Worm (Caenorhabditis elegans) whole organism, L3 larva: Measurements from ENCODE around the gene M01F1.8.

ENCODE experiments used
- R02D3.7 ChIP-seq: fragments of 150-350 bp; optimal IDR thresholded peaks from 2 replicates; lab custom pipeline; 2014; ENCODE audit warnings: missing biosample characterization, missing genetic modification characterization
- aly-2 ChIP-seq: fragments of 150-350 bp; optimal IDR thresholded peaks from 2 replicates; lab custom pipeline; 2014; ENCODE audit warnings: missing biosample characterization, missing genetic modification characterization
- ama-1 ChIP-seq: fragments of 150-350 bp; optimal IDR thresholded peaks from 2 replicates; lab custom pipeline; 2018
- ceh-28 ChIP-seq: fragments of 150-350 bp; optimal IDR thresholded peaks from 2 replicates; lab custom pipeline; 2014; ENCODE audit warnings: missing biosample characterization, missing genetic modification reagents, missing genetic modification characterization
- ceh-82 ChIP-seq: fragments of 150-350 bp; optimal IDR thresholded peaks from 2 replicates; lab custom pipeline; 2014; ENCODE audit warnings: missing biosample characterization, missing genetic modification characterization
- daf-12 ChIP-seq: fragments of 150-350 bp; optimal IDR thresholded peaks from 2 replicates; lab custom pipeline; 2014; ENCODE audit warnings: missing biosample characterization, missing genetic modification reagents, missing genetic modification characterization
- egl-5 ChIP-seq: fragments of 150-350 bp; optimal IDR thresholded peaks from 2 replicates; lab custom pipeline; 2017; ENCODE audit warnings: missing biosample characterization, missing genetic modification reagents, missing genetic modification characterization, inconsistent platforms
- elt-1 ChIP-seq: fragments of 150-350 bp; optimal IDR thresholded peaks from 2 replicates; lab custom pipeline; 2014; ENCODE audit warnings: missing biosample characterization, missing genetic modification characterization
- elt-2 ChIP-seq: sonication (generic microtip); optimal IDR thresholded peaks from 2 replicates; lab custom pipeline; 2016; ENCODE audit warnings: missing genetic modification reagents, mild to moderate bottlenecking, missing genetic modification characterization, missing compliant biosample characterization
- eor-1 ChIP-seq, 2 experiments: fragments of 150-350 bp; optimal IDR thresholded peaks; 2 replicates each; lab custom pipeline; 2014 to 2018; ENCODE audit warnings: missing biosample characterization in 2 of 2, missing genetic modification characterization in 2 of 2
- fkh-10 ChIP-seq: sonication (generic microtip); optimal IDR thresholded peaks from 2 replicates; lab custom pipeline; 2017; ENCODE audit warnings: missing biosample characterization, missing genetic modification reagents, missing genetic modification characterization
- fkh-2 ChIP-seq: fragments of 150-350 bp; optimal IDR thresholded peaks from 2 replicates; lab custom pipeline; 2014; ENCODE audit warnings: missing biosample characterization, missing genetic modification reagents, missing genetic modification characterization
- fos-1 ChIP-seq: fragments of 150-350 bp; optimal IDR thresholded peaks from 2 replicates; lab custom pipeline; 2014; ENCODE audit warnings: missing biosample characterization, missing genetic modification characterization
- hmg-11 ChIP-seq: sonication (generic microtip); optimal IDR thresholded peaks from 2 replicates; lab custom pipeline; 2016; ENCODE audit warnings: missing genetic modification characterization, missing compliant biosample characterization
- jun-1 ChIP-seq: fragments of 150-350 bp; optimal IDR thresholded peaks from 2 replicates; lab custom pipeline; 2014; ENCODE audit warnings: missing biosample characterization, missing genetic modification reagents, missing genetic modification characterization
- lin-15B ChIP-seq: fragments of 150-350 bp; optimal IDR thresholded peaks from 2 replicates; lab custom pipeline; 2014; ENCODE audit warnings: missing biosample characterization, missing genetic modification characterization
- lin-39 ChIP-seq: fragments of 150-350 bp; optimal IDR thresholded peaks from 2 replicates; lab custom pipeline; 2018; ENCODE audit warnings: missing biosample characterization, missing genetic modification reagents, missing genetic modification characterization
- lsy-12 ChIP-seq: sonication (generic microtip); optimal IDR thresholded peaks from 2 replicates; lab custom pipeline; 2016; ENCODE audit warnings: mild to moderate bottlenecking, missing genetic modification characterization, missing compliant biosample characterization
- nfya-1 ChIP-seq: sonication (generic microtip); optimal IDR thresholded peaks from 2 replicates; lab custom pipeline; 2017; ENCODE audit warnings: missing genetic modification characterization, mild to moderate bottlenecking, missing compliant biosample characterization, antibody characterized with exemption, moderate library complexity; ENCODE audit not compliant: insufficient read depth
- nhr-11 ChIP-seq: fragments of 150-350 bp; optimal IDR thresholded peaks from 2 replicates; lab custom pipeline; 2014; ENCODE audit warnings: missing biosample characterization, missing genetic modification characterization
- nhr-23 ChIP-seq: fragments of 150-350 bp; optimal IDR thresholded peaks from 2 replicates; lab custom pipeline; 2014; ENCODE audit warnings: missing biosample characterization, missing genetic modification reagents, missing genetic modification characterization
- nhr-237 ChIP-seq: fragments of 150-350 bp; optimal IDR thresholded peaks from 2 replicates; lab custom pipeline; 2014; ENCODE audit warnings: missing biosample characterization, missing genetic modification characterization
- nhr-25 ChIP-seq: sonication (generic microtip); optimal IDR thresholded peaks from 2 replicates; lab custom pipeline; 2017; ENCODE audit warnings: missing biosample characterization, missing genetic modification characterization
- nhr-43 ChIP-seq: sonication (generic microtip); optimal IDR thresholded peaks from 2 replicates; lab custom pipeline; 2016; ENCODE audit warnings: mild to moderate bottlenecking, missing genetic modification characterization, missing compliant biosample characterization; ENCODE audit not compliant: poor library complexity, severe bottlenecking
- nhr-76 ChIP-seq: fragments of 150-350 bp; sonication (generic microtip); optimal IDR thresholded peaks from 5 replicates; lab custom pipeline; 2014; ENCODE audit warnings: missing biosample characterization, missing genetic modification characterization
- nhr-77 ChIP-seq: fragments of 150-350 bp; optimal IDR thresholded peaks from 2 replicates; lab custom pipeline; 2014; ENCODE audit warnings: missing biosample characterization, missing genetic modification characterization
- pha-4 ChIP-seq: fragments of 150-350 bp; optimal IDR thresholded peaks from 2 replicates; lab custom pipeline; 2014; ENCODE audit warnings: missing biosample characterization, missing genetic modification reagents, missing genetic modification characterization
- pqm-1 ChIP-seq: fragments of 150-350 bp; optimal IDR thresholded peaks from 2 replicates; lab custom pipeline; 2017; ENCODE audit warnings: missing biosample characterization, missing genetic modification characterization, inconsistent platforms
- sea-2 ChIP-seq: fragments of 150-350 bp; sonication (generic microtip); optimal IDR thresholded peaks from 4 replicates; lab custom pipeline; 2014; ENCODE audit warnings: missing biosample characterization, missing genetic modification reagents, missing genetic modification characterization
- skn-1 ChIP-seq: fragments of 150-350 bp; optimal IDR thresholded peaks from 2 replicates; lab custom pipeline; 2014; ENCODE audit warnings: missing biosample characterization, missing genetic modification characterization
- snpc-4 ChIP-seq: fragments of 150-350 bp; optimal IDR thresholded peaks from 2 replicates; lab custom pipeline; 2014; ENCODE audit warnings: missing biosample characterization, missing genetic modification characterization
- tbx-2 ChIP-seq: sonication (generic microtip); optimal IDR thresholded peaks from 2 replicates; lab custom pipeline; 2016; ENCODE audit warnings: mild to moderate bottlenecking, missing genetic modification characterization, missing compliant biosample characterization
- unc-62 ChIP-seq: fragments of 150-350 bp; sonication (generic microtip); optimal IDR thresholded peaks from 4 replicates; lab custom pipeline; 2014; ENCODE audit warnings: missing biosample characterization, missing genetic modification reagents, missing genetic modification characterization
- zag-1 ChIP-seq: fragments of 150-350 bp; optimal IDR thresholded peaks from 2 replicates; lab custom pipeline; 2014; ENCODE audit warnings: missing biosample characterization, missing genetic modification characterization
- ztf-11 ChIP-seq: fragments of 150-350 bp; optimal IDR thresholded peaks from 2 replicates; lab custom pipeline; 2014; ENCODE audit warnings: missing biosample characterization, missing genetic modification characterization
- ztf-4 ChIP-seq: fragments of 150-350 bp; optimal IDR thresholded peaks from 2 replicates; lab custom pipeline; 2014; ENCODE audit warnings: missing biosample characterization, missing genetic modification characterization

The M01F1.8 gene

DNA sequence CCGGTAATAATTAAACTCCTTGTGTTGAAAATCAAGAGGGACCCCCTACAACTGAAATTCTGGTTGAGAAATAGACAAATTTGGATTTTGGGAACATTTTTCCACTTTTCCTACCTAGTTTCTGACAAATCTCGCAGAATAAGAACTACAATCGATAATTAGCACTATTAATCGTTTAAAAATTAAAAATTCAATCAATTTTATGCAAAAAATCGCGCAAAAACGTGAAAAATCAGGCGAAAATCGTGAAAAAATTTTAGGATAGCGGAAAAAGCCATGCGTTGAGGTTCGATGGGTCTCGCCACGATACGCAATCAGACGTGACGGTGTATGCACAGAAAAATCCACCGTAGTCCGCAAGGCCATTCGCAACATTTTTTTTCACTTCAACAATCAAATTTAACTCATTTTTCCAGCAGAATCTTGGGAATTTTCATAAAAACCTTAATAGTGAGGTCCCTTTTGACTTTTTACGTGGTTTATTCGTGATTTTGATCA, 2.8 kb upstream of the M01F1.8 start, which contains the start of gene lias-1:
lias-1 (minus strand) TSS at position 51 of the 498 bp plus-strand sequence.
- TF ChIP-seq skn-1 (tag; lab: Kevin White, UChicago) (peak; percentile 60), nhr-43 (peak; percentile 18), lsy-12 (tag; lab: Kevin White, UChicago) (peak; percentile 49), pqm-1 (peak; percentile 73), elt-2 (tag; lab: Kevin White, UChicago) (peak; percentile 47), lin-15B (tag; lab: Kevin White, UChicago) (peak; percentile 90), ama-1 (lab: Kevin White, UChicago) (peak; percentile 68), fkh-10 (GFP tag; lab: Kevin White, UChicago) (peak; percentile 39), nhr-11 (tag; lab: Kevin White, UChicago) (no peak), nhr-23 (peak; percentile 84), nfya-1 (peak; percentile 94), fos-1 (tag; lab: Kevin White, UChicago) (no peak), pha-4 (tag; lab: Kevin White, UChicago) (peak; percentile 91), lin-39 (tag; lab: Kevin White, UChicago) (peak; percentile 67), snpc-4 (tag; lab: Kevin White, UChicago) (peak; percentile 73), hmg-11 (tag; lab: Kevin White, UChicago) (peak; percentile 79), ceh-28 (tag; lab: Kevin White, UChicago) (peak; percentile 44), nhr-25 (peak; percentile 93), sea-2 (GFP tag; lab: Kevin White, UChicago) (no peak), R02D3.7 (tag; lab: Kevin White, UChicago) (peak; percentile 57), zag-1 (tag; lab: Kevin White, UChicago) (no peak), egl-5 (tag; lab: Kevin White, UChicago) (peak; percentile 83), daf-12 (tag; lab: Kevin White, UChicago) (no peak), ztf-4 (peak; percentile 73), nhr-77 (tag; lab: Kevin White, UChicago) (no peak), jun-1 (tag; lab: Kevin White, UChicago) (peak; percentile 70), ceh-82 (tag; lab: Kevin White, UChicago) (no peak)

DNA sequence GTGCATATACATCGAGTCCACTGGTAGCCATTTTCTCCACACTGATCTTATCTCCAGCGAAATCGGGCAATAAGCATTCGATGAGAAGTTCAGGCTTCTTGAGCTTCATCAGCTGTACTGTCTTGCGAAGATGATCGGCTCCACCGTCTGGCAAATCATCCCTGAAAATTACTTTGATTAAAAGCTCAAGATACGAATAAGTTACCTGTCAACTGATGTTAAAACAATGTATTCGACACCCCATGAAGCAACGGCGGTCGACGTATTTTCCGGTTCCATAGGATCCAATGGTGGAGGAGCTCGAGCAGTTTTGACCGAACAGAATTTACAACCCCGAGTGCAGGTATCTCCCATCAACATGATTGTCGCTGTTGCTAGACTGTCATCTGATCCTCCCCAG, 1.9 kb upstream of the M01F1.8 start:
- TF ChIP-seq zag-1 (tag; lab: Kevin White, UChicago) = no peak
- TF ChIP-seq nfya-1 = no peak
- TF ChIP-seq pqm-1 = no peak
- no peak for TF ChIP-seq hmg-11 (tag; lab: Kevin White, UChicago)
- no peak for TF ChIP-seq eor-1 (tag; optimal IDR thresholded peaks at IDR 0.05; lab: Kevin White, UChicago)
- TF ChIP-seq ztf-11 = no peak
- TF ChIP-seq snpc-4 (tag; lab: Kevin White, UChicago) = no peak
- no peak for TF ChIP-seq elt-1
- TF ChIP-seq pha-4 (tag; lab: Kevin White, UChicago) = no peak
- TF ChIP-seq fos-1 (tag; lab: Kevin White, UChicago) = no peak
- no peak for TF ChIP-seq fkh-10 (GFP tag; lab: Kevin White, UChicago)
- no peak for TF ChIP-seq sea-2 (GFP tag; lab: Kevin White, UChicago)
- TF ChIP-seq lsy-12 (tag; lab: Kevin White, UChicago) = no peak

DNA sequence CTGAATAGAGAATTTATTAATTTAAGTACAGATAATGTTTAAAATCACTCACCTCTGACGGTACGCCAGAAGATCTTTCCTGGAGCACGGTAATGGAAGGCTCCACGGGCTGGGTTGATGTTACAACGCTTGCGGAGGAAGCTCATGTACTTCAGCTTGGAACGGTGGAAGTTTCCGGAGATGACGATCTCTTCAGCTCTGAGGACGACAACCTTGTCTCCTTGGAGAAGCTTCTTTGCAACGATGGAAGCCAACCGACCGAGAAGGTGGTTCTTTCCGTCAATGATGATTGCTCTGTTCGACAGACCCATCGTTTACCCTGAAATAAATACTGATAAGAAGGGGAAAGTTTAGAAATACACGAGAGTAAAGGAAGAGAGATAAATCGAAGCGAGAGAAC, 937 bp upstream of the M01F1.8 start, which contains the start of gene rpl-16:
rpl-16 (minus strand) TSS at position 319 of the 400 bp plus-strand sequence.
- no peak for TF ChIP-seq lin-15B (tag; lab: Kevin White, UChicago)
- no peak for TF ChIP-seq unc-62
- no peak for TF ChIP-seq fos-1 (tag; lab: Kevin White, UChicago)
- no peak for TF ChIP-seq pqm-1
- TF ChIP-seq lsy-12 (tag; lab: Kevin White, UChicago) = no peak
- no peak for TF ChIP-seq nfya-1
- TF ChIP-seq nhr-76 (tag; lab: Kevin White, UChicago) = no peak
- TF ChIP-seq nhr-77 (tag; lab: Kevin White, UChicago) = no peak
- TF ChIP-seq R02D3.7 (tag; lab: Kevin White, UChicago) = no peak

DNA sequence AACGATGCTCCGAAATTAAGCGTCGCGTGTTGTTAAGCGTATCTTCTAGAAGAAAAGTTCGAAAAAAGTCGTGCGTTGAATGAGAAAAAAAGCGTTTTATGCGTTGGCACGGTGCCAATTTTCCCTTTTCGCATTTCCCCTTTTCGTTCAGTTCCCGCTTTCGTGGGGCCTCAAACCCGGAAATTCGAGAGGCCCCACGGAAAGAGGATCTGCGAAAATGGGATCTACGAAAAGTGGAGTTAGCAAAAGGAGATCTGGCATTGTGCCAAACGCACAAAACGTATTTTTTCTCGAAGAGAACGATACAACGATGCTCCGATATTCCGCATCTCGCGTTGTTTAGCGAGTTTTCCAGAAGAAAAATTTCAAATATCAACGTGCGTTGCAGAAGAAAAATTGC, 2.5 kb downstream of the M01F1.8 start:
- TF ChIP-seq R02D3.7 (tag; lab: Kevin White, UChicago) (no peak), jun-1 (tag; lab: Kevin White, UChicago) (peak; percentile 3), nhr-237 (tag; lab: Kevin White, UChicago) (no peak), tbx-2 (tag; lab: Kevin White, UChicago) (no peak), aly-2 (tag; lab: Kevin White, UChicago) (no peak), fkh-2 (tag; lab: Kevin White, UChicago) (no peak), ama-1 (lab: Kevin White, UChicago) (no peak)
